Fruit fly (Drosophila melanogaster): ENCODE results near the gene rump.

The rump gene

dm6 chr3R:9468109-9468508, 42.0 kb downstream of the rump start:
- peak; percentile 80 for TF ChIP-seq Ets65A (GFP tag)
- TF ChIP-seq CG2120 (GFP tag; optimal IDR thresholded peaks at IDR 0.05), result no peak

dm6 chr3R:9460488-9461150, 49.5 kb downstream of the rump start, which contains the start of gene GstZ2:
TSS of gene GstZ2 (minus strand) at chr3R:9460652.
- TF ChIP-seq seq (GFP tag; IDR thresholded peaks at IDR 0.05) (peak; percentile 40; the same call in 1 of the 2 replicates), psq (GFP tag; optimal IDR thresholded peaks at IDR 0.05) (peak; percentile 61), Med (GFP tag) (peak; percentile 58), zf30C (GFP tag; optimal IDR thresholded peaks at IDR 0.05) (peak; percentile 4), E2f1 (GFP tag; IDR thresholded peaks at IDR 0.05) (peak; percentile 48), Dp (GFP tag; optimal IDR thresholded peaks at IDR 0.05) (peak; percentile 45), Hmr (GFP tag; optimal IDR thresholded peaks at IDR 0.05) (peak; percentile 23), tio (GFP tag; optimal IDR thresholded peaks at IDR 0.05) (no peak), CG16779 (GFP tag; IDR thresholded peaks at IDR 0.05) (peak; percentile 7), E2f2 (GFP tag; IDR thresholded peaks at IDR 0.05) (peak; percentile 48), CG11085 (GFP tag; IDR thresholded peaks at IDR 0.05) (no peak), CG11504 (tag; optimal IDR thresholded peaks at IDR 0.05) (peak; percentile 15), Trl (optimal IDR thresholded peaks at IDR 0.05) (peak; percentile 48 to 77), Trl (GFP tag; optimal IDR thresholded peaks at IDR 0.05) (peak; percentile 36), CG2129 (GFP tag; IDR thresholded peaks at IDR 0.05; ENCODE audit: partially characterized antibody) (no peak), Meics (GFP tag; optimal IDR thresholded peaks at IDR 0.05) (no peak), phol (tag; optimal IDR thresholded peaks at IDR 0.05) (peak; percentile 39), CG42726 (GFP tag; IDR thresholded peaks at IDR 0.05; ENCODE audit: partially characterized antibody) (no peak), z (GFP tag; IDR thresholded peaks at IDR 0.05) (peak; percentile 72), grau (tag; optimal IDR thresholded peaks at IDR 0.05) (peak; percentile 72), sens (GFP tag) (peak; percentile 37), pb (GFP tag; optimal IDR thresholded peaks at IDR 0.05) (no peak), CG10366 (GFP tag; IDR thresholded peaks at IDR 0.05) (no peak), Neu2 (GFP tag; optimal IDR thresholded peaks at IDR 0.05; ENCODE audit: borderline replicate concordance) (no peak), CG14667 (GFP tag; IDR thresholded peaks at IDR 0.05) (0 out of 2 replicates have a peak, but pooled peaks have one; percentile 5), Dbx (GFP tag; IDR thresholded peaks at IDR 0.05) (peak; percentile 17; the same call in 1 of the 3 replicates), hkb (optimal IDR thresholded peaks at IDR 0.05) (no peak), hkb (GFP tag; IDR thresholded peaks at IDR 0.05) (0 out of 2 replicates have a peak, but pooled peaks have one; percentile 22), row (GFP tag; IDR thresholded peaks at IDR 0.05) (peak; percentile 56), CG10209 (GFP tag; optimal IDR thresholded peaks at IDR 0.05) (no peak), pzg (GFP tag; optimal IDR thresholded peaks at IDR 0.05) (peak; percentile 12)

dm6 chr3R:9459385-9460285, 50.5 kb downstream of the rump start:
- TF ChIP-seq CG32532 (GFP tag; IDR thresholded peaks at IDR 0.05), result peak; percentile 74
- TF ChIP-seq pho (GFP tag; optimal IDR thresholded peaks at IDR 0.05), result peak; percentile 62
- TF ChIP-seq az2 (GFP tag; optimal IDR thresholded peaks at IDR 0.05), result peak; percentile 41
- peak; percentile 62 for TF ChIP-seq Oli (tag; optimal IDR thresholded peaks at IDR 0.05)
- TF ChIP-seq CG8478 (optimal IDR thresholded peaks at IDR 0.05), result no peak
- peak; percentile 73 for TF ChIP-seq seq (GFP tag; IDR thresholded peaks at IDR 0.05)
- TF ChIP-seq H2.0 (GFP tag; IDR thresholded peaks at IDR 0.05), result peak; percentile 28; the same call in 1 of the 2 replicates
- TF ChIP-seq CG34422 (GFP tag; IDR thresholded peaks at IDR 0.05), result peak; percentile 49; the same call in 1 of the 3 replicates
- peak; percentile 82 for TF ChIP-seq sens (GFP tag)
- TF ChIP-seq CG12659 (GFP tag; optimal IDR thresholded peaks at IDR 0.05), result peak; percentile 78
- no peak for TF ChIP-seq CG5245 (GFP tag; optimal IDR thresholded peaks at IDR 0.05)
- peak; percentile 88 for TF ChIP-seq CG13894 (tag; optimal IDR thresholded peaks at IDR 0.05)
- no peak for TF ChIP-seq Jarid2 (GFP tag; optimal IDR thresholded peaks at IDR 0.05)
- TF ChIP-seq CG33557 (GFP tag; optimal IDR thresholded peaks at IDR 0.05), result no peak
- peak; percentile 74 for TF ChIP-seq CG6854 (GFP tag; optimal IDR thresholded peaks at IDR 0.05)
- TF ChIP-seq CG14965 (GFP tag; optimal IDR thresholded peaks at IDR 0.05; ENCODE audit: borderline replicate concordance), result no peak
- no peak for TF ChIP-seq CG11093 (GFP tag; IDR thresholded peaks at IDR 0.05)
